Fruit fly (Drosophila melanogaster) whole organism, wandering third instar larva: ENCODE measurements around the gene Zmynd10.
A peak's percentile ranks its signal among the peaks of the same experiment; 100 is the strongest.

Source experiments
- Abd-B ChIP-seq: fragments of >200 bp; optimal IDR thresholded peaks from 2 replicates; lab custom pipeline; 2017; ENCODE audit warnings: missing biosample characterization, missing genetic modification characterization
- CG32264 ChIP-seq: fragments of 200-800 bp; sonication (Bioruptor generic); optimal IDR thresholded peaks from 2 replicates; lab custom pipeline; 2016; ENCODE audit warnings: missing biosample characterization, missing genetic modification characterization
- CrebA ChIP-seq: fragments of 200-800 bp; sonication (Bioruptor generic); optimal IDR thresholded peaks from 2 replicates; lab custom pipeline; 2016; ENCODE audit warnings: missing biosample characterization, mild to moderate bottlenecking, missing genetic modification characterization, borderline replicate concordance
- Dfd ChIP-seq: fragments of >200 bp; optimal IDR thresholded peaks from 2 replicates; lab custom pipeline; 2017; ENCODE audit warnings: missing biosample characterization, missing genetic modification characterization
- HLH106 ChIP-seq: fragments of 200-800 bp; optimal IDR thresholded peaks from 3 replicates; lab custom pipeline; 2019; ENCODE audit warnings: missing biosample characterization, mild to moderate bottlenecking, missing genetic modification characterization, moderate library complexity
- Hnf4 ChIP-seq: fragments of 200-800 bp; sonication (Bioruptor generic); optimal IDR thresholded peaks from 2 replicates; lab custom pipeline; 2016; ENCODE audit warnings: missing biosample characterization, mild to moderate bottlenecking, missing genetic modification characterization
- Hr78 ChIP-seq: fragments of >200 bp; optimal IDR thresholded peaks from 2 replicates; lab custom pipeline; 2017; ENCODE audit warnings: missing biosample characterization, missing genetic modification characterization
- Hr83 ChIP-seq: fragments of 200-300 bp; sonication (Bioruptor generic); optimal IDR thresholded peaks from 2 replicates; lab custom pipeline; 2016; ENCODE audit warnings: missing biosample characterization, mild to moderate bottlenecking, missing genetic modification characterization, moderate library complexity; ENCODE audit not compliant: poor library complexity, severe bottlenecking
- Mio ChIP-seq: sonication (Bioruptor generic); optimal IDR thresholded peaks from 2 replicates; lab custom pipeline; 2016; ENCODE audit warnings: missing biosample characterization, missing genetic modification characterization
- OdsH ChIP-seq: fragments of 200-800 bp; sonication (Bioruptor generic); optimal IDR thresholded peaks from 2 replicates; lab custom pipeline; 2016; ENCODE audit warnings: missing biosample characterization, mild to moderate bottlenecking, missing genetic modification characterization
- Rel ChIP-seq, 2 experiments: fragments of 200-800 bp; sonication (Bioruptor generic) in 1 of 2; optimal IDR thresholded peaks; 2 replicates in 1 of 2; 3 replicates in 1 of 2; lab custom pipeline; 2016 to 2019; ENCODE audit warnings: mild to moderate bottlenecking in 2 of 2, missing biosample characterization in 2 of 2, missing genetic modification characterization in 2 of 2, moderate library complexity in 1 of 2
- Sp1 ChIP-seq: fragments of 200-800 bp; sonication (Bioruptor generic); optimal IDR thresholded peaks from 3 replicates; lab custom pipeline; 2019; ENCODE audit warnings: missing biosample characterization, mild to moderate bottlenecking, missing genetic modification characterization, moderate library complexity
- Vsx2 ChIP-seq: fragments of 200-300, 225-300 bp; sonication (Bioruptor generic); optimal IDR thresholded peaks from 2 replicates; lab custom pipeline; 2018; ENCODE audit warnings: missing biosample characterization, missing genetic modification characterization; ENCODE audit not compliant: partially characterized antibody
- br ChIP-seq: fragments of 200-800 bp; sonication (Bioruptor generic); optimal IDR thresholded peaks from 2 replicates; lab custom pipeline; 2016; ENCODE audit warnings: missing biosample characterization, missing genetic modification characterization
- dsf ChIP-seq: sonication (Bioruptor generic); optimal IDR thresholded peaks from 2 replicates; lab custom pipeline; 2016; ENCODE audit warnings: missing biosample characterization, missing genetic modification characterization, borderline replicate concordance
- ey ChIP-seq: fragments of 200-800 bp; sonication (Bioruptor generic); optimal IDR thresholded peaks from 2 replicates; lab custom pipeline; 2016; ENCODE audit warnings: missing biosample characterization, missing genetic modification characterization
- fru ChIP-seq: fragments of 200-800 bp; sonication (Bioruptor generic); optimal IDR thresholded peaks from 3 replicates; lab custom pipeline; 2016; ENCODE audit warnings: missing biosample characterization, mild to moderate bottlenecking, missing genetic modification characterization
- h ChIP-seq: fragments of 200-800 bp; sonication (Bioruptor generic); optimal IDR thresholded peaks from 3 replicates; lab custom pipeline; 2016; ENCODE audit warnings: missing biosample characterization, mild to moderate bottlenecking, missing genetic modification characterization
- jim ChIP-seq: fragments of 175-275, 200-325 bp; sonication (Bioruptor generic); optimal IDR thresholded peaks from 2 replicates; lab custom pipeline; 2016; ENCODE audit warnings: missing biosample characterization, mild to moderate bottlenecking, missing genetic modification characterization
- lola ChIP-seq: fragments of >200 bp; optimal IDR thresholded peaks from 2 replicates; lab custom pipeline; 2017; ENCODE audit warnings: missing biosample characterization, missing genetic modification characterization
- psq ChIP-seq: fragments of 200-800 bp; sonication (Bioruptor generic); optimal IDR thresholded peaks from 3 replicates; lab custom pipeline; 2017; ENCODE audit warnings: missing biosample characterization, mild to moderate bottlenecking, missing genetic modification characterization, moderate library complexity
- rgr ChIP-seq: fragments of 200-800 bp; sonication (Bioruptor generic); optimal IDR thresholded peaks from 3 replicates; lab custom pipeline; 2016; ENCODE audit warnings: missing biosample characterization, mild to moderate bottlenecking, missing genetic modification characterization
- sage ChIP-seq: fragments of 200-800 bp; sonication (Bioruptor generic); optimal IDR thresholded peaks from 2 replicates; lab custom pipeline; 2016; ENCODE audit warnings: missing biosample characterization, mild to moderate bottlenecking, missing genetic modification characterization
- sv ChIP-seq: fragments of 200-800 bp; sonication (Bioruptor generic); optimal IDR thresholded peaks from 3 replicates; lab custom pipeline; 2016; ENCODE audit warnings: missing biosample characterization, missing genetic modification characterization
- tai ChIP-seq: sonication (Bioruptor generic); optimal IDR thresholded peaks from 2 replicates; lab custom pipeline; 2016; ENCODE audit warnings: missing biosample characterization, missing genetic modification characterization
- usp ChIP-seq: fragments of >200 bp; optimal IDR thresholded peaks from 2 replicates; lab custom pipeline; 2017; ENCODE audit warnings: missing biosample characterization, missing genetic modification characterization
- woc ChIP-seq: sonication (Bioruptor generic); optimal IDR thresholded peaks from 2 replicates; lab custom pipeline; 2016; ENCODE audit warnings: missing biosample characterization, mild to moderate bottlenecking, missing genetic modification characterization

Gene Zmynd10

dm6 chr3L:13026337-13026736, at the start of gene Zmynd10:
Gene Zmynd10 (minus strand): TSS chr3L:13026437.
- TF ChIP-seq OdsH (no peak), rgr (no peak), ey (GFP tag; lab: Kevin White, UChicago) (no peak), Hr83 (GFP tag; lab: Kevin White, UChicago) (no peak), Vsx2 (GFP tag; lab: Kevin White, UChicago) (no peak), CrebA (GFP tag; lab: Kevin White, UChicago) (no peak), tai (no peak), woc (GFP tag; lab: Kevin White, UChicago) (no peak), sv (no peak), br (GFP tag; lab: Kevin White, UChicago) (no peak)
- TF ChIP-seq, all 38 proteins: peak for 0

dm6 chr3L:13074084-13074624, 47.9 kb upstream of the Zmynd10 start:
- no peak for TF ChIP-seq woc (GFP tag; lab: Kevin White, UChicago)
- no peak for TF ChIP-seq sage (GFP tag; lab: Kevin White, UChicago)
- TF ChIP-seq Vsx2 (GFP tag; lab: Kevin White, UChicago): no peak
- TF ChIP-seq CrebA (GFP tag; lab: Kevin White, UChicago): peak; percentile 9
- no peak for TF ChIP-seq h
- TF ChIP-seq Mio (GFP tag; lab: Kevin White, UChicago): no peak
- peak; percentile 44 for TF ChIP-seq psq (GFP tag; lab: Kevin White, UChicago)

- no peak for TF ChIP-seq woc (GFP tag; lab: Kevin White, UChicago)
- TF ChIP-seq Hr78: no peak
- TF ChIP-seq sage (GFP tag; lab: Kevin White, UChicago): no peak
Observed at dm6 chr3L:13068293-13068692, 42.1 kb upstream of the Zmynd10 start.

dm6 chr3L:13066220-13066619, 40.0 kb upstream of the Zmynd10 start:
- TF ChIP-seq CG32264 (no peak), tai (no peak), OdsH (no peak), CrebA (GFP tag; lab: Kevin White, UChicago) (no peak), Abd-B (no peak), fru (GFP tag; lab: Kevin White, UChicago) (no peak), usp (no peak), sv (no peak)

- TF ChIP-seq CG32264 (no peak), tai (no peak), rgr (no peak)
Observed at dm6 chr3L:13065619-13066018, 39.4 kb upstream of the Zmynd10 start.

- TF ChIP-seq Dfd (GFP tag; lab: Kevin White, UChicago) (peak; percentile 84), Hnf4 (GFP tag; lab: Kevin White, UChicago) (no peak)
- TF ChIP-seq, all 38 proteins: peak for 1
Observed at dm6 chr3L:13064935-13065334, 38.7 kb upstream of the Zmynd10 start.

dm6 chr3L:13064346-13064745, 38.1 kb upstream of the Zmynd10 start:
- TF ChIP-seq dsf (GFP tag; lab: Kevin White, UChicago) (no peak), CrebA (GFP tag; lab: Kevin White, UChicago) (no peak), Sp1 (GFP tag; lab: Kevin White, UChicago) (no peak), woc (GFP tag; lab: Kevin White, UChicago) (no peak), sage (GFP tag; lab: Kevin White, UChicago) (no peak), tai (no peak), lola (GFP tag; lab: Kevin White, UChicago) (no peak), br (GFP tag; lab: Kevin White, UChicago) (no peak), jim (no peak)

- no peak for TF ChIP-seq Rel (GFP tag; optimal IDR thresholded peaks at IDR 0.05; lab: Kevin White, UChicago)
- no peak for TF ChIP-seq Rel (tag; optimal IDR thresholded peaks at IDR 0.05; lab: Kevin White, UChicago)
- no peak for TF ChIP-seq jim
- TF ChIP-seq usp: no peak
- TF ChIP-seq Mio (GFP tag; lab: Kevin White, UChicago): no peak
- no peak for TF ChIP-seq HLH106 (tag; lab: Kevin White, UChicago)
- TF ChIP-seq, all 38 proteins: peak for 0
Observed at dm6 chr3L:13062746-13063145, 36.5 kb upstream of the Zmynd10 start, which contains the start of gene CG34429. Gene CG34429 (plus strand): TSS chr3L:13063046.
